Worm (Caenorhabditis elegans) whole organism, L3 larva: ENCODE measurements around the gene Y23B4A.1.

Experiments
- R02D3.7 ChIP-seq: fragments of 150-350 bp; optimal IDR thresholded peaks from 2 replicates; lab custom pipeline; 2014; ENCODE audit warnings: missing biosample characterization, missing genetic modification characterization
- ceh-28 ChIP-seq: fragments of 150-350 bp; optimal IDR thresholded peaks from 2 replicates; lab custom pipeline; 2014; ENCODE audit warnings: missing biosample characterization, missing genetic modification reagents, missing genetic modification characterization
- egl-27 ChIP-seq: sonication (generic microtip); optimal IDR thresholded peaks from 4 replicates; lab custom pipeline; 2017; ENCODE audit warnings: missing biosample characterization, missing genetic modification reagents, missing genetic modification characterization
- lin-15B ChIP-seq: fragments of 150-350 bp; optimal IDR thresholded peaks from 2 replicates; lab custom pipeline; 2014; ENCODE audit warnings: missing biosample characterization, missing genetic modification characterization
- lin-39 ChIP-seq: fragments of 150-350 bp; optimal IDR thresholded peaks from 2 replicates; lab custom pipeline; 2018; ENCODE audit warnings: missing biosample characterization, missing genetic modification reagents, missing genetic modification characterization
- nhr-12 ChIP-seq: fragments of 150-350 bp; optimal IDR thresholded peaks from 2 replicates; lab custom pipeline; 2014; ENCODE audit warnings: missing biosample characterization, missing genetic modification characterization
- nhr-77 ChIP-seq: fragments of 150-350 bp; optimal IDR thresholded peaks from 2 replicates; lab custom pipeline; 2014; ENCODE audit warnings: missing biosample characterization, missing genetic modification characterization
- skn-1 ChIP-seq: fragments of 150-350 bp; optimal IDR thresholded peaks from 2 replicates; lab custom pipeline; 2014; ENCODE audit warnings: missing biosample characterization, missing genetic modification characterization
- tbx-2 ChIP-seq: sonication (generic microtip); optimal IDR thresholded peaks from 2 replicates; lab custom pipeline; 2016; ENCODE audit warnings: mild to moderate bottlenecking, missing genetic modification characterization, missing compliant biosample characterization
- unc-62 ChIP-seq: fragments of 150-350 bp; sonication (generic microtip); optimal IDR thresholded peaks from 4 replicates; lab custom pipeline; 2014; ENCODE audit warnings: missing biosample characterization, missing genetic modification reagents, missing genetic modification characterization
- ztf-11 ChIP-seq: fragments of 150-350 bp; optimal IDR thresholded peaks from 2 replicates; lab custom pipeline; 2014; ENCODE audit warnings: missing biosample characterization, missing genetic modification characterization

DNA sequence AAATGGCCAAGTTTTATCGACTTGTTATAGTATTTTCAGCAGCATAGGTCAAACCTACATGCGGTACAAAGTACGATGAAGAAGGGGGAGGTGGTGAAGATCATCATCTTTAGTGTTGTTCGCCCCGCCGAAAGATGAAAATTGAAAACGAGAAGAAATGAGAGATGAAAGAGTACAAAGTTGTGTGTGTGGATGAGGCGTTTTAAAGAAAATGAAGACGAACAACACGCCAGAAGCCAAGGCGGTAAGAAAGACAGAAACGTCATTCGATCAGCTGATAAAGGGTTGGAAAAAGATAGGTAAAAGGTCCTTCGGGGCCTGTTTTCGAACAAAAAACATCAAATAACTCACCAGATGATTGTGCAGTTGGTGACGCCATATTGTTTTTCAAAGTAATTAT is 26.7 kb upstream of the Y23B4A.1 start:
- TF ChIP-seq tbx-2 (tag; lab: Kevin White, UChicago) (no peak), egl-27 (no peak), nhr-77 (no peak), skn-1 (tag; lab: Kevin White, UChicago) (no peak), ztf-11 (tag; lab: Kevin White, UChicago) (no peak), lin-15B (tag; lab: Kevin White, UChicago) (no peak), ceh-28 (no peak), lin-39 (tag; lab: Kevin White, UChicago) (no peak), unc-62 (GFP tag; lab: Kevin White, UChicago) (no peak), R02D3.7 (no peak), nhr-12 (tag; lab: Kevin White, UChicago) (no peak)
